Fruit fly (Drosophila melanogaster) whole organism, embryonic: ENCODE measurements around the gene r-l.
A peak's percentile ranks its signal among the peaks of the same experiment; 100 is the strongest.

Source experiments
- Antp ChIP-seq: fragments of 200-800 bp; sonication (Bioruptor generic); optimal IDR thresholded peaks from 3 replicates; lab custom pipeline; 2016; ENCODE audit warnings: missing biosample characterization, missing genetic modification characterization
- BEAF-32 ChIP-seq: fragments of 200-800 bp; sonication (Bioruptor generic); optimal IDR thresholded peaks from 3 replicates; lab custom pipeline; 2017; ENCODE audit warnings: missing biosample characterization, missing genetic modification characterization, mild to moderate bottlenecking, moderate library complexity, missing genetic modification reagents
- BtbVII ChIP-seq: fragments of 200-800 bp; sonication (Bioruptor generic); optimal IDR thresholded peaks from 3 replicates; lab custom pipeline; 2017; ENCODE audit warnings: missing biosample characterization, mild to moderate bottlenecking, missing genetic modification characterization
- Bteb2 ChIP-seq: fragments of 200-800 bp; sonication (Bioruptor generic); optimal IDR thresholded peaks from 2 replicates; lab custom pipeline; 2016; ENCODE audit warnings: missing biosample characterization, missing genetic modification characterization
- CG10565 ChIP-seq: fragments of 200-800 bp; sonication (Bioruptor generic); optimal IDR thresholded peaks from 3 replicates; lab custom pipeline; 2016; ENCODE audit warnings: missing biosample characterization, mild to moderate bottlenecking, missing genetic modification characterization
- CG12155 ChIP-seq: fragments of 200-800 bp; sonication (Bioruptor generic); optimal IDR thresholded peaks from 3 replicates; lab custom pipeline; 2016; ENCODE audit warnings: missing biosample characterization, missing genetic modification characterization
- CG12299 ChIP-seq: fragments of 200-800 bp; sonication (Bioruptor generic); optimal IDR thresholded peaks from 2 replicates; lab custom pipeline; 2018; ENCODE audit warnings: missing biosample characterization, mild to moderate bottlenecking, missing genetic modification characterization
- CG12659 ChIP-seq: fragments of 200-800 bp; sonication (Bioruptor generic); optimal IDR thresholded peaks from 3 replicates; lab custom pipeline; 2017; ENCODE audit warnings: mild to moderate bottlenecking, missing biosample characterization, missing genetic modification reagents, missing genetic modification characterization
- CG14441 ChIP-seq: fragments of 200-800 bp; sonication (Bioruptor generic); IDR thresholded peaks from 2 replicates; pipeline ENCODE4 v1.3.6; 2022; ENCODE audit warnings: missing biosample characterization, missing genetic modification characterization
- CG15269 ChIP-seq: fragments of 200-800 bp; sonication (Bioruptor generic); optimal IDR thresholded peaks from 2 replicates; lab custom pipeline; 2018; ENCODE audit warnings: missing biosample characterization, mild to moderate bottlenecking, missing genetic modification characterization, moderate library complexity
- CG15696 ChIP-seq: fragments of 200-800 bp; sonication (Bioruptor generic); optimal IDR thresholded peaks from 2 replicates; lab custom pipeline; 2019; ENCODE audit warnings: missing biosample characterization, mild to moderate bottlenecking, missing genetic modification characterization, moderate library complexity
- CG16815 ChIP-seq: fragments of 200-800 bp; sonication (Bioruptor generic); optimal IDR thresholded peaks from 3 replicates; lab custom pipeline; 2017; ENCODE audit warnings: missing biosample characterization, mild to moderate bottlenecking, missing genetic modification characterization
- CG18476 ChIP-seq: fragments of 200-800 bp; sonication (Bioruptor generic); optimal IDR thresholded peaks from 2 replicates; lab custom pipeline; 2016; ENCODE audit warnings: missing biosample characterization, mild to moderate bottlenecking, missing genetic modification characterization
- CG32772 ChIP-seq: fragments of 200-800 bp; sonication (Bioruptor generic); IDR thresholded peaks from 2 replicates; pipeline ENCODE4 v1.3.6; 2022; ENCODE audit warnings: missing biosample characterization, missing genetic modification characterization
- CG34422 ChIP-seq: fragments of 200-800 bp; sonication (Bioruptor generic); IDR thresholded peaks from 3 replicates; pipeline ENCODE4 v1.3.6; 2022; ENCODE audit warnings: missing biosample characterization, missing genetic modification characterization
- CG3995 ChIP-seq: fragments of 200-800 bp; sonication (Bioruptor generic); optimal IDR thresholded peaks from 3 replicates; lab custom pipeline; 2016; ENCODE audit warnings: missing biosample characterization, missing genetic modification characterization
- CG5180 ChIP-seq: fragments of 200-800 bp; sonication (Bioruptor generic); optimal IDR thresholded peaks from 3 replicates; lab custom pipeline; 2017; ENCODE audit warnings: missing biosample characterization, missing genetic modification characterization, mild to moderate bottlenecking, moderate library complexity, missing genetic modification reagents
- CG7372 ChIP-seq: fragments of 200-800 bp; sonication (Bioruptor generic); IDR thresholded peaks from 2 replicates; pipeline ENCODE4 v1.3.6; 2022; ENCODE audit warnings: missing biosample characterization, missing genetic modification characterization
- CG8281 ChIP-seq: fragments of 200-800 bp; sonication (Bioruptor generic); optimal IDR thresholded peaks from 2 replicates; lab custom pipeline; 2018; ENCODE audit warnings: missing biosample characterization, mild to moderate bottlenecking, missing genetic modification characterization, moderate library complexity
- Deaf1 ChIP-seq: fragments of 200-800 bp; optimal IDR thresholded peaks from 3 replicates; lab custom pipeline; 2019; ENCODE audit warnings: missing biosample characterization, mild to moderate bottlenecking, missing genetic modification characterization, moderate library complexity
- Dip2 ChIP-seq: fragments of 200-800 bp; sonication (Bioruptor generic); IDR thresholded peaks from 2 replicates; pipeline ENCODE4 v1.3.6; 2022; ENCODE audit warnings: missing biosample characterization, missing genetic modification characterization
- Doc3 ChIP-seq: fragments of 200-800 bp; sonication (Bioruptor generic); IDR thresholded peaks from 3 replicates; pipeline ENCODE4 v1.3.6; 2022; ENCODE audit warnings: missing biosample characterization, missing genetic modification characterization; ENCODE audit not compliant: partially characterized antibody
- Drgx ChIP-seq: fragments of 200-800 bp; sonication (Bioruptor generic); IDR thresholded peaks from 2 replicates; pipeline ENCODE4 v1.3.6; 2022; ENCODE audit warnings: missing biosample characterization, missing genetic modification characterization
- Hand ChIP-seq: fragments of 200-800 bp; sonication (Bioruptor generic); optimal IDR thresholded peaks from 2 replicates; lab custom pipeline; 2017; ENCODE audit warnings: mild to moderate bottlenecking, missing biosample characterization, missing genetic modification reagents, missing genetic modification characterization
- Kr ChIP-seq: fragments of 200-800 bp; sonication (Bioruptor generic); optimal IDR thresholded peaks from 2 replicates; lab custom pipeline; 2017; ENCODE audit warnings: missing biosample characterization, mild to moderate bottlenecking, missing genetic modification characterization
- Spps ChIP-seq: fragments of 200-800 bp; sonication (Bioruptor generic); optimal IDR thresholded peaks from 2 replicates; lab custom pipeline; 2018; ENCODE audit warnings: missing biosample characterization, mild to moderate bottlenecking, missing genetic modification characterization
- Vsx1 ChIP-seq: fragments of 200-800 bp; sonication (Bioruptor generic); optimal IDR thresholded peaks from 2 replicates; lab custom pipeline; 2017; ENCODE audit warnings: missing biosample characterization, mild to moderate bottlenecking, missing genetic modification characterization, missing genetic modification reagents
- amos ChIP-seq: fragments of 200-800 bp; sonication (Bioruptor generic); IDR thresholded peaks from 2 replicates; pipeline ENCODE4 v1.3.6; 2022; ENCODE audit warnings: missing biosample characterization, missing genetic modification characterization; ENCODE audit not compliant: partially characterized antibody
- ase ChIP-seq: fragments of 200-800 bp; sonication (Bioruptor generic); IDR thresholded peaks from 3 replicates; pipeline ENCODE4 v1.3.6; 2022; ENCODE audit warnings: missing biosample characterization, missing genetic modification characterization
- bab2 ChIP-seq: fragments of 200-800 bp; sonication (Bioruptor generic); optimal IDR thresholded peaks from 2 replicates; lab custom pipeline; 2016; ENCODE audit warnings: missing biosample characterization, missing genetic modification characterization
- cato ChIP-seq: fragments of 200-800 bp; sonication (Bioruptor generic); optimal IDR thresholded peaks from 2 replicates; lab custom pipeline; 2016; ENCODE audit warnings: missing biosample characterization, missing genetic modification characterization, borderline replicate concordance
- cwo ChIP-seq: fragments of 200-800 bp; sonication (Bioruptor generic); optimal IDR thresholded peaks from 3 replicates; lab custom pipeline; 2017; ENCODE audit warnings: missing biosample characterization, missing genetic modification characterization, mild to moderate bottlenecking, moderate library complexity, missing genetic modification reagents
- dati ChIP-seq: fragments of 200-800 bp; sonication (Bioruptor generic); IDR thresholded peaks from 2 replicates; pipeline ENCODE4 v1.3.6; 2022; ENCODE audit warnings: missing biosample characterization, missing genetic modification characterization
- dimm ChIP-seq: fragments of 200-800 bp; sonication (Bioruptor generic); IDR thresholded peaks from 2 replicates; pipeline ENCODE4 v1.3.6; 2022; ENCODE audit warnings: missing biosample characterization, missing genetic modification characterization
- grau ChIP-seq: fragments of 200-800 bp; optimal IDR thresholded peaks from 3 replicates; lab custom pipeline; 2019; ENCODE audit warnings: missing biosample characterization, mild to moderate bottlenecking, missing genetic modification characterization, moderate library complexity
- hth ChIP-seq: fragments of >200 bp; optimal IDR thresholded peaks from 2 replicates; lab custom pipeline; 2017; ENCODE audit warnings: inconsistent platforms
- kay ChIP-seq: fragments of 200-800 bp; sonication (Bioruptor generic); optimal IDR thresholded peaks from 2 replicates; lab custom pipeline; 2016; ENCODE audit warnings: missing biosample characterization, missing genetic modification characterization
- lbe ChIP-seq: fragments of 200-800 bp; sonication (Bioruptor generic); optimal IDR thresholded peaks from 2 replicates; lab custom pipeline; 2016; ENCODE audit warnings: missing biosample characterization, mild to moderate bottlenecking, missing genetic modification characterization
- lilli ChIP-seq: fragments of 200-800 bp; sonication (Bioruptor generic); optimal IDR thresholded peaks from 3 replicates; lab custom pipeline; 2016; ENCODE audit warnings: missing biosample characterization, missing genetic modification characterization
- lola ChIP-seq, 3 experiments: fragments of >200 bp in 2 of 3; fragments of 200-800 bp in 1 of 3; sonication (Bioruptor generic) in 1 of 3; optimal IDR thresholded peaks; 2 replicates each; lab custom pipeline; 2017 to 2019; ENCODE audit warnings: missing biosample characterization in 3 of 3, missing genetic modification characterization in 3 of 3, mild to moderate bottlenecking in 1 of 3, moderate library complexity in 1 of 3
- luna ChIP-seq: fragments of 200-800 bp; sonication (Bioruptor generic); optimal IDR thresholded peaks from 2 replicates; lab custom pipeline; 2016; ENCODE audit warnings: missing biosample characterization, missing genetic modification characterization
- nmo ChIP-seq: fragments of 200-800 bp; sonication (Bioruptor generic); optimal IDR thresholded peaks from 2 replicates; lab custom pipeline; 2018; ENCODE audit warnings: missing biosample characterization, mild to moderate bottlenecking, missing genetic modification characterization, moderate library complexity
- pb ChIP-seq: fragments of 200-800 bp; sonication (Bioruptor generic); optimal IDR thresholded peaks from 3 replicates; lab custom pipeline; 2016; ENCODE audit warnings: missing biosample characterization, missing genetic modification characterization
- repo ChIP-seq: fragments of 200-800 bp; sonication (Bioruptor generic); optimal IDR thresholded peaks from 2 replicates; lab custom pipeline; 2016; ENCODE audit warnings: missing biosample characterization, missing genetic modification characterization
- ro ChIP-seq: fragments of 200-800 bp; sonication (Bioruptor generic); IDR thresholded peaks from 2 replicates; pipeline ENCODE4 v1.3.6; 2022; ENCODE audit warnings: missing biosample characterization, missing genetic modification characterization
- sob ChIP-seq: fragments of 200-800 bp; sonication (Bioruptor generic); IDR thresholded peaks from 2 replicates; pipeline ENCODE4 v1.3.6; 2022; ENCODE audit warnings: missing biosample characterization, missing genetic modification characterization
- sug ChIP-seq: fragments of 200-800 bp; optimal IDR thresholded peaks from 2 replicates; lab custom pipeline; 2019; ENCODE audit warnings: missing biosample characterization, mild to moderate bottlenecking, missing genetic modification characterization, moderate library complexity
- vnd ChIP-seq: fragments of 200-800 bp; sonication (Bioruptor generic); IDR thresholded peaks from 3 replicates; pipeline ENCODE4 v1.3.6; 2022; ENCODE audit warnings: missing biosample characterization, missing genetic modification characterization; ENCODE audit not compliant: partially characterized antibody
- yki ChIP-seq: fragments of >200 bp; optimal IDR thresholded peaks from 3 replicates; lab custom pipeline; 2018
- zf30C ChIP-seq: fragments of 200-800 bp; sonication (Bioruptor generic); optimal IDR thresholded peaks from 3 replicates; lab custom pipeline; 2018; ENCODE audit warnings: missing biosample characterization, mild to moderate bottlenecking, missing genetic modification characterization

r-l gene

dm6 chr3R:21097631-21098117 lies 24.6 kb upstream of the r-l start, which contains the start of gene RhoGAP93B (continued):
- TF ChIP-seq cato (peak; percentile 63), Deaf1 (tag; lab: Kevin White, UChicago) (no peak), BtbVII (GFP tag; lab: Kevin White, UChicago) (peak; percentile 35), hth (no peak), amos (GFP tag; lab: Robert Waterston, UW) (peak; percentile 100), BEAF-32 (GFP tag; lab: Kevin White, UChicago) (peak; percentile 100), CG15696 (peak; percentile 90), CG10565 (GFP tag; lab: Kevin White, UChicago) (no peak), luna (GFP tag; lab: Kevin White, UChicago) (peak; percentile 53), dati (GFP tag; lab: Robert Waterston, UW) (peak; percentile 52; the same call in 1 of the 2 replicates), yki (lab: Kevin White, UChicago) (no peak), CG32772 (peak; percentile 86), grau (tag; lab: Kevin White, UChicago) (peak; percentile 78), Bteb2 (GFP tag; lab: Kevin White, UChicago) (peak; percentile 60), bab2 (GFP tag; lab: Kevin White, UChicago) (peak; percentile 94), CG16815 (GFP tag; lab: Kevin White, UChicago) (peak; percentile 71), ase (GFP tag; lab: Robert Waterston, UW) (peak; percentile 90), CG12155 (GFP tag; lab: Kevin White, UChicago) (peak; percentile 79), kay (GFP tag; lab: Kevin White, UChicago) (peak; percentile 64), sob (GFP tag; lab: Robert Waterston, UW) (peak; percentile 95), vnd (peak; percentile 100), ro (GFP tag; lab: Robert Waterston, UW) (peak; percentile 47; the same call in 1 of the 2 replicates), Vsx1 (GFP tag; lab: Kevin White, UChicago) (no peak), Drgx (peak; percentile 82), CG7372 (peak; percentile 93), lola (GFP tag; optimal IDR thresholded peaks at IDR 0.05; lab: Kevin White, UChicago) (peak in 1 of 3 experiments; percentile 78), CG14441 (GFP tag; lab: Robert Waterston, UW) (peak; percentile 92), lbe (GFP tag; lab: Kevin White, UChicago) (peak; percentile 74), Spps (tag; lab: Kevin White, UChicago) (peak; percentile 81), dimm (GFP tag; lab: Robert Waterston, UW) (peak; percentile 73), repo (GFP tag; lab: Kevin White, UChicago) (peak; percentile 76), pb (GFP tag; lab: Kevin White, UChicago) (peak; percentile 88), CG18476 (peak; percentile 80), sug (tag; lab: Kevin White, UChicago) (peak; percentile 86), CG15269 (tag; lab: Kevin White, UChicago) (no peak), Doc3 (GFP tag; lab: Robert Waterston, UW) (peak; percentile 100), CG8281 (peak; percentile 26), lilli (GFP tag; lab: Kevin White, UChicago) (peak; percentile 91), CG34422 (GFP tag; lab: Robert Waterston, UW) (peak; percentile 94), Kr (GFP tag; lab: Kevin White, UChicago) (no peak), CG12299 (tag; lab: Kevin White, UChicago) (peak; percentile 83), cwo (GFP tag; lab: Kevin White, UChicago) (peak; percentile 71), Antp (GFP tag; lab: Kevin White, UChicago) (peak; percentile 81), CG12659 (GFP tag; lab: Kevin White, UChicago) (peak; percentile 92), CG5180 (no peak), zf30C (GFP tag; lab: Kevin White, UChicago) (no peak), CG3995 (GFP tag; lab: Kevin White, UChicago) (peak; percentile 51), Hand (GFP tag; lab: Kevin White, UChicago) (peak; percentile 1), nmo (GFP tag; lab: Kevin White, UChicago) (peak; percentile 93), Dip2 (GFP tag; lab: Robert Waterston, UW) (peak; percentile 15; the same call in 1 of the 2 replicates)
